Fruit fly (Drosophila melanogaster): ENCODE measurements around the gene CG4743.

The CG4743 gene

DNA sequence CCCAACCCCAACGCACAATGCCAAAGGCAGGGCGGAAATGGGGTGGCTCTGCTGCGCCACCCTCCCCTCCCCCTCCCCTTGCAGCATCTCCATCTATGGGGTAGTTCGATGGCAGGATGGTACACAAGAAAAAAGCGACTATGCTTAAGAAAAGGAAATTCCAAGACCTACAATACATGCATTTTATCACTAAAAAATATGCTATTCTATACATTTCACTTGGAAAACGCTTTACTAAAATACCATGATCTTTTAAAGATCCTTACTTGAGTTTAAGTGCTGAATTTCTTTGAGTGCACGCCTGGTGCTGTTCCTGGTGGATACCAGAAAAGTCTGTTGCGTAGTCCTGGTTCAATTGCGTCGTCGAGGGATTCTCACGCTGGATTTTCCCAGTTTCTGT is 49.3 kb downstream of the CG4743 start (continued):
- no peak for TF ChIP-seq Sox100B (GFP tag; optimal IDR thresholded peaks at IDR 0.05)
- TF ChIP-seq CG5180 (GFP tag; optimal IDR thresholded peaks at IDR 0.05) = peak; percentile 56
- peak; percentile 59 for TF ChIP-seq scrt (GFP tag; optimal IDR thresholded peaks at IDR 0.05)
- peak; percentile 24; the same call in 1 of the 3 replicates for TF ChIP-seq CG7357 (GFP tag; IDR thresholded peaks at IDR 0.05)
- TF ChIP-seq CG3995 (GFP tag; optimal IDR thresholded peaks at IDR 0.05) = no peak
- TF ChIP-seq CG7786 (GFP tag; optimal IDR thresholded peaks at IDR 0.05) = peak; percentile 70
- TF ChIP-seq wek (GFP tag; optimal IDR thresholded peaks at IDR 0.05) = no peak
- peak; percentile 49; the same call in 1 of the 3 replicates for TF ChIP-seq otp (GFP tag; IDR thresholded peaks at IDR 0.05)
- no peak for TF ChIP-seq Trl (optimal IDR thresholded peaks at IDR 0.05)
- TF ChIP-seq Trl (GFP tag; optimal IDR thresholded peaks at IDR 0.05) = peak; percentile 62
- peak; percentile 77 for TF ChIP-seq Xbp1 (GFP tag; optimal IDR thresholded peaks at IDR 0.05)
- no peak for TF ChIP-seq Hr39 (optimal IDR thresholded peaks at IDR 0.05)
- TF ChIP-seq dmrt11E (tag; optimal IDR thresholded peaks at IDR 0.05) = peak; percentile 33
- TF ChIP-seq CG6854 (GFP tag; optimal IDR thresholded peaks at IDR 0.05) = peak; percentile 24
- no peak for TF ChIP-seq ftz-f1 (GFP tag; optimal IDR thresholded peaks at IDR 0.05)
- TF ChIP-seq nerfin-1 (tag; optimal IDR thresholded peaks at IDR 0.05) = peak; percentile 71
- no peak for TF ChIP-seq lbe (GFP tag; optimal IDR thresholded peaks at IDR 0.05)
- TF ChIP-seq E2f2 (GFP tag; IDR thresholded peaks at IDR 0.05) = no peak; the same call in 1 of the 2 replicates
- TF ChIP-seq schlank (tag; optimal IDR thresholded peaks at IDR 0.05) = peak; percentile 34
- peak; percentile 13 for TF ChIP-seq Camta (GFP tag; optimal IDR thresholded peaks at IDR 0.05)
- peak; percentile 75 for TF ChIP-seq mam (GFP tag; optimal IDR thresholded peaks at IDR 0.05)
- TF ChIP-seq Hmx (GFP tag; optimal IDR thresholded peaks at IDR 0.05) = no peak
- peak; percentile 50; the same call in 1 of the 2 replicates for TF ChIP-seq CG8765 (GFP tag; IDR thresholded peaks at IDR 0.05)
- TF ChIP-seq Oli (tag; optimal IDR thresholded peaks at IDR 0.05) = peak; percentile 68
- peak; percentile 66 for TF ChIP-seq NfI (GFP tag; optimal IDR thresholded peaks at IDR 0.05)
- 0 out of 2 replicates have a peak, but pooled peaks have one; percentile 11 for TF ChIP-seq Oaz (GFP tag; IDR thresholded peaks at IDR 0.05)
- peak; percentile 37 for TF ChIP-seq CG8281 (tag; optimal IDR thresholded peaks at IDR 0.05)
- peak; percentile 37 for TF ChIP-seq CG11723 (GFP tag; optimal IDR thresholded peaks at IDR 0.05)
- peak; percentile 65 for TF ChIP-seq pum (GFP tag; optimal IDR thresholded peaks at IDR 0.05)
- peak; percentile 56 for TF ChIP-seq CG9932 (GFP tag; IDR thresholded peaks at IDR 0.05)
- TF ChIP-seq gcm2 (GFP tag; optimal IDR thresholded peaks at IDR 0.05) = peak; percentile 19
- TF ChIP-seq Ssrp (tag; optimal IDR thresholded peaks at IDR 0.05) = peak; percentile 57
- TF ChIP-seq fd96Cb (tag; optimal IDR thresholded peaks at IDR 0.05) = peak; percentile 65
- peak; percentile 54; the same call in 1 of the 3 replicates for TF ChIP-seq ase (GFP tag; IDR thresholded peaks at IDR 0.05)
- TF ChIP-seq Blimp-1 (GFP tag; optimal IDR thresholded peaks at IDR 0.05) = peak; percentile 66
- peak; percentile 54; the same call in 1 of the 2 replicates for TF ChIP-seq Poxn (GFP tag; IDR thresholded peaks at IDR 0.05)
- TF ChIP-seq CG2889 (GFP tag; IDR thresholded peaks at IDR 0.05) = peak; percentile 66
- TF ChIP-seq Ets97D (GFP tag; optimal IDR thresholded peaks at IDR 0.05) = peak; percentile 11
- peak; percentile 80 for TF ChIP-seq slbo (GFP tag; IDR thresholded peaks at IDR 0.05)
- peak; percentile 76 for TF ChIP-seq CG6272 (GFP tag; IDR thresholded peaks at IDR 0.05)
- TF ChIP-seq repo (GFP tag; optimal IDR thresholded peaks at IDR 0.05) = peak; percentile 53
- peak; percentile 69 for TF ChIP-seq Rfx (GFP tag; IDR thresholded peaks at IDR 0.05)
- no peak for TF ChIP-seq lov (optimal IDR thresholded peaks at IDR 0.05)
- no peak for TF ChIP-seq lov (GFP tag; IDR thresholded peaks at IDR 0.05)
- peak in 1 of 2 experiments; percentile 84 for TF ChIP-seq bsh (GFP tag; optimal IDR thresholded peaks at IDR 0.05)
- TF ChIP-seq CG12104 (GFP tag; optimal IDR thresholded peaks at IDR 0.05) = peak; percentile 50
- peak; percentile 56; the same call in 1 of the 3 replicates for TF ChIP-seq Mrtf (GFP tag; IDR thresholded peaks at IDR 0.05)
- no peak for TF ChIP-seq luna (GFP tag; optimal IDR thresholded peaks at IDR 0.05)
- 0 out of 3 replicates have a peak, but pooled peaks have one; percentile 42 for TF ChIP-seq CG11093 (GFP tag; IDR thresholded peaks at IDR 0.05)
- TF ChIP-seq tin (GFP tag; optimal IDR thresholded peaks at IDR 0.05) = peak; percentile 66
- TF ChIP-seq CG2120 (GFP tag; optimal IDR thresholded peaks at IDR 0.05) = peak; percentile 73
- TF ChIP-seq HLH3B (GFP tag; IDR thresholded peaks at IDR 0.05) = peak; percentile 73

Data from whole organism, embryonic.